Fruit fly (Drosophila melanogaster): ENCODE data around the gene CG10301.

- TF ChIP-seq Hr78 (GFP tag; optimal IDR thresholded peaks at IDR 0.05) (no peak), usp (GFP tag; optimal IDR thresholded peaks at IDR 0.05) (no peak), sv (GFP tag; optimal IDR thresholded peaks at IDR 0.05) (no peak), OdsH (GFP tag; optimal IDR thresholded peaks at IDR 0.05) (no peak), Dfd (GFP tag; optimal IDR thresholded peaks at IDR 0.05) (no peak), dmrt93B (GFP tag; optimal IDR thresholded peaks at IDR 0.05) (no peak), Abd-B (GFP tag; optimal IDR thresholded peaks at IDR 0.05) (no peak), CrebA (GFP tag; optimal IDR thresholded peaks at IDR 0.05; ENCODE audit: borderline replicate concordance) (no peak)
Observed at dm6 chr3R:23736365-23736764, 26.4 kb downstream of the CG10301 start.
